Worm (Caenorhabditis elegans) whole organism, mixed stage, embryonic: ENCODE data around the gene grl-7.

Experiments
- M03D4.4 ChIP-seq: sonication (generic microtip); optimal IDR thresholded peaks from 2 replicates; lab custom pipeline; 2017; ENCODE audit warnings: mild to moderate bottlenecking, missing genetic modification characterization, missing compliant biosample characterization
- bed-3 ChIP-seq: fragments of 200-800 bp; sonication (Bioruptor generic); optimal IDR thresholded peaks from 3 replicates; lab custom pipeline; 2018; ENCODE audit warnings: mild to moderate bottlenecking, missing genetic modification characterization, moderate library complexity, missing compliant biosample characterization
- blmp-1 ChIP-seq: fragments of 150-350 bp; optimal IDR thresholded peaks from 2 replicates; lab custom pipeline; 2014; ENCODE audit warnings: missing biosample characterization, missing genetic modification characterization
- ceh-39 ChIP-seq: fragments of 150-350 bp; optimal IDR thresholded peaks from 2 replicates; lab custom pipeline; 2014; ENCODE audit warnings: missing biosample characterization, missing genetic modification characterization
- ceh-43 ChIP-seq: fragments of 200-800 bp; sonication (Bioruptor generic); optimal IDR thresholded peaks from 2 replicates; lab custom pipeline; 2018; ENCODE audit warnings: mild to moderate bottlenecking, missing genetic modification characterization, moderate library complexity, missing compliant biosample characterization
- ceh-83 ChIP-seq: fragments of 200-800 bp; sonication (Bioruptor generic); optimal IDR thresholded peaks from 2 replicates; lab custom pipeline; 2018; ENCODE audit warnings: mild to moderate bottlenecking, missing genetic modification characterization, missing compliant biosample characterization
- ces-1 ChIP-seq: fragments of 150-350 bp; optimal IDR thresholded peaks from 2 replicates; lab custom pipeline; 2014; ENCODE audit warnings: missing biosample characterization, missing genetic modification reagents, missing genetic modification characterization
- cnd-1 ChIP-seq: fragments of 200-800 bp; sonication (Bioruptor generic); optimal IDR thresholded peaks from 2 replicates; lab custom pipeline; 2018; ENCODE audit warnings: mild to moderate bottlenecking, missing genetic modification characterization, missing compliant biosample characterization
- drap-1 ChIP-seq: fragments of 200-800 bp; sonication (Bioruptor generic); optimal IDR thresholded peaks from 3 replicates; lab custom pipeline; 2018; ENCODE audit warnings: mild to moderate bottlenecking, missing genetic modification characterization, missing compliant biosample characterization
- elt-1 ChIP-seq: sonication (generic microtip); optimal IDR thresholded peaks from 2 replicates; lab custom pipeline; 2017; ENCODE audit warnings: missing genetic modification characterization, mild to moderate bottlenecking, missing compliant biosample characterization, antibody characterized with exemption, moderate library complexity, borderline replicate concordance; ENCODE audit not compliant: insufficient read depth
- elt-3 ChIP-seq: fragments of 150-350 bp; optimal IDR thresholded peaks from 2 replicates; lab custom pipeline; 2014; ENCODE audit warnings: missing biosample characterization, missing genetic modification characterization
- flh-1 ChIP-seq: fragments of 200-800 bp; sonication (Bioruptor generic); optimal IDR thresholded peaks from 2 replicates; lab custom pipeline; 2018; ENCODE audit warnings: mild to moderate bottlenecking, missing genetic modification characterization, moderate library complexity, missing compliant biosample characterization
- ham-2 ChIP-seq: fragments of 200-800 bp; sonication (Bioruptor generic); optimal IDR thresholded peaks from 2 replicates; lab custom pipeline; 2018; ENCODE audit warnings: mild to moderate bottlenecking, missing genetic modification characterization, missing compliant biosample characterization
- hlh-1 ChIP-seq: fragments of 150-350 bp; optimal IDR thresholded peaks from 2 replicates; lab custom pipeline; 2014; ENCODE audit warnings: missing biosample characterization, missing genetic modification reagents, missing genetic modification characterization
- lin-13 ChIP-seq: fragments of 150-350 bp; optimal IDR thresholded peaks from 2 replicates; lab custom pipeline; 2014; ENCODE audit warnings: missing biosample characterization, missing genetic modification characterization
- lin-32 ChIP-seq: fragments of 200-800 bp; sonication (Bioruptor generic); optimal IDR thresholded peaks from 2 replicates; lab custom pipeline; 2018; ENCODE audit warnings: mild to moderate bottlenecking, missing genetic modification characterization, missing compliant biosample characterization
- lsy-2 ChIP-seq: fragments of 150-350 bp; optimal IDR thresholded peaks from 2 replicates; lab custom pipeline; 2014; ENCODE audit warnings: missing biosample characterization, missing genetic modification characterization
- mab-5 ChIP-seq: fragments of 150-350 bp; optimal IDR thresholded peaks from 2 replicates; lab custom pipeline; 2014; ENCODE audit warnings: missing biosample characterization, missing genetic modification characterization
- mep-1 ChIP-seq: fragments of 150-350 bp; optimal IDR thresholded peaks from 2 replicates; lab custom pipeline; 2017; ENCODE audit warnings: missing biosample characterization, missing genetic modification reagents, missing genetic modification characterization, inconsistent platforms
- mls-2 ChIP-seq: sonication (generic microtip); optimal IDR thresholded peaks from 2 replicates; lab custom pipeline; 2016; ENCODE audit warnings: mild to moderate bottlenecking, missing genetic modification characterization, moderate library complexity, missing compliant biosample characterization
- nhr-12 ChIP-seq: fragments of 150-350 bp; optimal IDR thresholded peaks from 2 replicates; lab custom pipeline; 2014; ENCODE audit warnings: missing biosample characterization, missing genetic modification characterization
- nhr-2 ChIP-seq: fragments of 150-350 bp; optimal IDR thresholded peaks from 2 replicates; lab custom pipeline; 2014; ENCODE audit warnings: missing biosample characterization, missing genetic modification characterization
- nhr-237 ChIP-seq: fragments of 150-350 bp; optimal IDR thresholded peaks from 2 replicates; lab custom pipeline; 2014; ENCODE audit warnings: missing biosample characterization, missing genetic modification characterization
- nhr-28 ChIP-seq: fragments of 150-350 bp; optimal IDR thresholded peaks from 2 replicates; lab custom pipeline; 2014; ENCODE audit warnings: missing biosample characterization, missing genetic modification characterization
- nhr-76 ChIP-seq: sonication (generic microtip); optimal IDR thresholded peaks from 2 replicates; lab custom pipeline; 2017; ENCODE audit warnings: missing biosample characterization, missing genetic modification characterization
- pha-4 ChIP-seq: fragments of 150-350 bp; optimal IDR thresholded peaks from 2 replicates; lab custom pipeline; 2018; ENCODE audit warnings: missing biosample characterization, missing genetic modification reagents, missing genetic modification characterization
- sem-2 ChIP-seq: fragments of 200-800 bp; sonication (Bioruptor generic); optimal IDR thresholded peaks from 2 replicates; lab custom pipeline; 2018; ENCODE audit warnings: mild to moderate bottlenecking, missing genetic modification characterization, missing compliant biosample characterization
- snpc-4 ChIP-seq: fragments of 150-350 bp; optimal IDR thresholded peaks from 2 replicates; lab custom pipeline; 2014; ENCODE audit warnings: missing biosample characterization, missing genetic modification characterization
- sptf-1 ChIP-seq: sonication (generic microtip); optimal IDR thresholded peaks from 2 replicates; lab custom pipeline; 2017; ENCODE audit warnings: mild to moderate bottlenecking, missing genetic modification characterization, moderate library complexity, missing compliant biosample characterization
- tbx-8 ChIP-seq: fragments of 200-800 bp; sonication (Bioruptor generic); optimal IDR thresholded peaks from 2 replicates; lab custom pipeline; 2018; ENCODE audit warnings: mild to moderate bottlenecking, missing genetic modification characterization, moderate library complexity, missing compliant biosample characterization
- unc-120 ChIP-seq: sonication (generic microtip); optimal IDR thresholded peaks from 2 replicates; lab custom pipeline; 2017; ENCODE audit warnings: missing genetic modification characterization, missing compliant biosample characterization; ENCODE audit not compliant: poor library complexity, severe bottlenecking
- unc-39 ChIP-seq: fragments of 150-350 bp; optimal IDR thresholded peaks from 2 replicates; lab custom pipeline; 2014; ENCODE audit warnings: missing biosample characterization, missing genetic modification characterization
- unc-62 ChIP-seq: fragments of 150-350 bp; optimal IDR thresholded peaks from 2 replicates; lab custom pipeline; 2014; ENCODE audit warnings: missing biosample characterization, missing genetic modification reagents, missing genetic modification characterization
- zip-8 ChIP-seq: fragments of 150-350 bp; optimal IDR thresholded peaks from 2 replicates; lab custom pipeline; 2014; ENCODE audit warnings: missing biosample characterization, missing genetic modification characterization
- ztf-11 ChIP-seq: fragments of 150-350 bp; optimal IDR thresholded peaks from 2 replicates; lab custom pipeline; 2014; ENCODE audit warnings: missing biosample characterization, missing genetic modification characterization

grl-7 gene

DNA sequence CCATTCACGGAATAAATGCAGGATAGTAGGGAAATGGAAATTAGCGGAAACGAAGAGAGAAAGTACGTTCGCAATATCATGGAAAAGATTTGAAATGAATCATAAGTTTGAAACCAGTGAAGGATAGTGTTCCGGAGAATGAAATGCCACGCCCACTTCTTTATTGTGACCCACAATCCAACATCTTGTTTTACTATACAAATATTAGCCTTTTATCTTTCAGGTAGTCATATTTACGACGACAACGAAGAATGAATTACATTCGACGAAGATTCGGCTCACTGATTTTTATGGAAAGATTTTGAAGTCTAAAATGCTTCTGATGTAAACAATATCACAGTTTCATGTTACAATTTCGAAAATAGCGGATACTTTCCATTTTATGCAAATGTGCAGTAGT lies 30.0 kb downstream of the grl-7 start, which contains the start of gene cutl-18:
cutl-18 (minus strand) TSS at position 101 of the 400 bp plus-strand sequence.
- TF ChIP-seq lin-32 (no peak), pha-4 (no peak), sem-2 (GFP tag; lab: Kevin White, UChicago) (no peak), nhr-237 (no peak), ceh-83 (GFP tag; lab: Kevin White, UChicago) (no peak), unc-62 (GFP tag; lab: Kevin White, UChicago) (no peak), elt-1 (no peak)

DNA sequence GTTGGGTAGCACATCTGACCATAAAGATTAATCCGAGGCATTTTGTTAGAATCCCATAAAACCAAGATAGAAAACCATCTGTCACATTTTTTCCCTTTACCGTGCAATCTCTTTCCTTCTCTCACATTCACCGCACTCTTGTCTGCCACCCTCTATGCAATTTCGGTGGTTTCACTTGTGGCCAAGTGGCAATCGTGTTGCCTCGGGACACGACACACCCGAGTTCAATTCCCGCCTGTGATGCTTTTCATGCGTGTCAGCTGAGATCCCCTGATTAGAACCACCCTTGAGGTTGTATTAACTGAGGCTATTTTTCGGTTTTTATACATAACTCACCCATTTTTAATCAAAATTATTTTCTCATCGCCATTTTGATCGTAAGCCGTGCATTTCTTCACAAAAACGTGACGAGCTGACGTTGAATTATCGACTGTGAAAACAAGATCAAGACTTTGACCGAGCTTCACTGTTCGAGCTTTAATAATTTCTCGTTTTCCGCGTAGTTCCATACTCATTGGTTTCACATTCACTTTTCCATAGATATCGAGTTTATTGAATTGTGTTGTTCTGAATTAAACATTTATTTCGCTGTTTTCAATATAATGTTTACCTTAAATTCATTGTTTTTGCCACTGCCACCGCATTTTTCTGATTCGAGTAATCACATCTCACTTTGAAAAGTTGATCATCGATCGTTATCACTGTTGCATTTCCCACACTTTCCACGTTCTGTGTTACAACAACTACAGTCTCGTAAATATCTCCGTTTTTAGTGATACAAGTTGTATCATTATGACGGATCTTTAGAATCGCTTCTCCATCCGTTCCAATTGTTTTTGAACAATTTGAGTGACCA lies 32.6 kb downstream of the grl-7 start:
- peak; percentile 100 for TF ChIP-seq unc-39 (tag; lab: Kevin White, UChicago)
- peak; percentile 95 for TF ChIP-seq lin-13 (tag; lab: Kevin White, UChicago)
- peak; percentile 91 for TF ChIP-seq elt-3 (tag; lab: Kevin White, UChicago)
- TF ChIP-seq elt-1: peak; percentile 83
- peak; percentile 100 for TF ChIP-seq drap-1 (GFP tag; lab: Kevin White, UChicago)
- peak; percentile 99 for TF ChIP-seq sptf-1 (tag; lab: Kevin White, UChicago)
- TF ChIP-seq mep-1 (tag; lab: Kevin White, UChicago): peak; percentile 94
- TF ChIP-seq lsy-2 (tag; lab: Kevin White, UChicago): peak; percentile 75
- peak; percentile 98 for TF ChIP-seq bed-3 (GFP tag; lab: Kevin White, UChicago)
- peak; percentile 100 for TF ChIP-seq mls-2 (tag; lab: Kevin White, UChicago)
- peak; percentile 100 for TF ChIP-seq ceh-83 (GFP tag; lab: Kevin White, UChicago)
- peak; percentile 99 for TF ChIP-seq cnd-1
- TF ChIP-seq flh-1 (GFP tag; lab: Kevin White, UChicago): peak; percentile 98
- TF ChIP-seq nhr-2 (tag; lab: Kevin White, UChicago): peak; percentile 27
- TF ChIP-seq mab-5 (tag; lab: Kevin White, UChicago): peak; percentile 74
- peak; percentile 77 for TF ChIP-seq blmp-1
- peak; percentile 100 for TF ChIP-seq lin-32
- TF ChIP-seq snpc-4 (tag; lab: Kevin White, UChicago): no peak
- peak; percentile 99 for TF ChIP-seq M03D4.4
- TF ChIP-seq unc-62 (GFP tag; lab: Kevin White, UChicago): peak; percentile 91
- TF ChIP-seq ceh-43 (GFP tag; lab: Kevin White, UChicago): peak; percentile 98
- TF ChIP-seq unc-120 (tag; lab: Kevin White, UChicago): peak; percentile 98
- peak; percentile 52 for TF ChIP-seq ceh-39
- TF ChIP-seq nhr-76 (tag; lab: Kevin White, UChicago): peak; percentile 81
- peak; percentile 99 for TF ChIP-seq ham-2 (GFP tag; lab: Kevin White, UChicago)
- TF ChIP-seq hlh-1: peak; percentile 96
- TF ChIP-seq ces-1: no peak
- TF ChIP-seq nhr-12 (tag; lab: Kevin White, UChicago): peak; percentile 89
- peak; percentile 98 for TF ChIP-seq sem-2 (GFP tag; lab: Kevin White, UChicago)
- TF ChIP-seq nhr-28 (tag; lab: Kevin White, UChicago): peak; percentile 92
- peak; percentile 83 for TF ChIP-seq pha-4
- no peak for TF ChIP-seq zip-8
- TF ChIP-seq nhr-237: peak; percentile 63
- peak; percentile 99 for TF ChIP-seq tbx-8
- TF ChIP-seq ztf-11: peak; percentile 98

DNA sequence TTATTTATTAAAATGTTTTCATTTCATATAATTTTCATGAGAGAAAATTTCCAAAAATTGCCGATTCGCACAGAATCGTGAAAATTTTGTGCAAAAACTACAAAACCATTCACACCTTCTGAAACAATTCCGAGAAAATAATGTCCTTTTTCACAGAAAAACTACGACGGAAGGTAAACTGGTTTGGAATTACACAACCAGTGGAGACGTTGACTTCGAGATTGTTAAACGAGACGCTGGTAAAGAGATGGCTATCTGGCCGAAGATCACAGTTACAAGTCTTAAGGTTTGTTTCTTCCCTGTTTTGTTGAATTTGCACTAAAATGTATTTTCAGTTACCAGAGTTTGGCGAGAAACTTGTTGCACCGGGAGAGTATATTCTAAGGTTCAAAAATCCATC lies 33.9 kb downstream of the grl-7 start:
- TF ChIP-seq elt-1 (no peak), ceh-43 (GFP tag; lab: Kevin White, UChicago) (no peak), drap-1 (GFP tag; lab: Kevin White, UChicago) (no peak), sptf-1 (tag; lab: Kevin White, UChicago) (no peak), lin-32 (no peak), nhr-237 (no peak), snpc-4 (tag; lab: Kevin White, UChicago) (no peak), M03D4.4 (no peak), ham-2 (GFP tag; lab: Kevin White, UChicago) (no peak), ceh-83 (GFP tag; lab: Kevin White, UChicago) (no peak), mab-5 (tag; lab: Kevin White, UChicago) (no peak), nhr-76 (tag; lab: Kevin White, UChicago) (no peak), hlh-1 (no peak), nhr-2 (tag; lab: Kevin White, UChicago) (no peak), nhr-28 (tag; lab: Kevin White, UChicago) (no peak), pha-4 (no peak), flh-1 (GFP tag; lab: Kevin White, UChicago) (no peak)
